Fruit fly (Drosophila melanogaster): Measurements from ENCODE around the gene yata.
A peak's percentile ranks its signal among the peaks of the same experiment; 100 is the strongest.

yata gene

DNA sequence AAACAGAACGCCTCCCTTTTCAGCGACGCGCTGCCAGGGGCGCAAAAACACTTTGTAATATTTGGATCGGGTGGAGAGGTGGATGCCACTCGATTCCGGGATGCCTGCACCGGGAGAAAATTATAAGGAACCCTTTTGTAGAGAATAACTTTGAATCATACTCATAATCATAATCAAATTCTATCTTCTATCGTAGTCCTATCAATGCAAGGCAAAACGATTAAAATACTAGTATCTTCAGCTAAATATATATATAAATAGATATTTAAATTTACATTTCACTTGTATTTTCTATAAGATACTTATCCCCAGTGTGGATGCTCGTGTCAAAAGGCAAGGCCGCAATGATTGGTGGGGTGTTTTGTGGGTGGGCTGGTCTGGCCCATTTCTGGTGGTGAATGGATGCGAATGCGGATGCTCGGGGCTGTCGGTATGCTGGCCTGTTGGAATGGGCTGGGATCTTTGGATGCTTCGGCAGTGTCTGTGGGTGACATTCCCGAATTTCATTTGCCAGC is 43.2 kb upstream of the yata start:
- TF ChIP-seq foxo (GFP tag; optimal IDR thresholded peaks at IDR 0.05) (peak in 1 of 2 experiments; percentile 6), N (GFP tag; optimal IDR thresholded peaks at IDR 0.05) (no peak)

DNA sequence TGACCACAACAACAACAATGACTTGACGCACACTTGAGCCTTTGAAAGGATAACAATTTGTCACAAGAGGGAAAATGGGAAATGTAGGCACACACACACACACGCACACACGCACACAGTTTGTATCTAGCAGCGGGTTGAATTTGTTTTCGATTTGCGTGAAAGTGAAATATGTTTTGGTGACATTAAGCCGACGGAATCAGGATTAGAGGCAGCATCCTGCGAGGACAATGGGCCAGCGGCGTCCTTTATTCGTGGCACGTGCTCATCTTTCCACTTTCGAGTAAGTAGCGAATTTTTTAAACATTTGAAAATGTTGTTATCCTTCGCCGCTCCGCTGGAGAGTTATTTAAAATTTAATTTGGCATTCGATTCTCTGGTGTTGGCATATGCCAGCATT is 41.8 kb upstream of the yata start:
- TF ChIP-seq pan (optimal IDR thresholded peaks at IDR 0.05) (no peak), Hr78 (GFP tag; optimal IDR thresholded peaks at IDR 0.05) (no peak), psq (GFP tag; optimal IDR thresholded peaks at IDR 0.05) (no peak), lola (GFP tag; optimal IDR thresholded peaks at IDR 0.05) (no peak), dsf (GFP tag; optimal IDR thresholded peaks at IDR 0.05; ENCODE audit: borderline replicate concordance) (no peak), CG9705 (GFP tag; optimal IDR thresholded peaks at IDR 0.05) (no peak), jim (GFP tag; optimal IDR thresholded peaks at IDR 0.05) (no peak), CrebA (GFP tag; optimal IDR thresholded peaks at IDR 0.05; ENCODE audit: borderline replicate concordance) (no peak), ey (GFP tag; optimal IDR thresholded peaks at IDR 0.05) (no peak), Vsx2 (GFP tag; optimal IDR thresholded peaks at IDR 0.05; ENCODE audit: partially characterized antibody) (no peak), CG32264 (GFP tag; optimal IDR thresholded peaks at IDR 0.05) (no peak), Hnf4 (GFP tag; optimal IDR thresholded peaks at IDR 0.05) (no peak), h (GFP tag; optimal IDR thresholded peaks at IDR 0.05) (no peak), Mio (GFP tag; optimal IDR thresholded peaks at IDR 0.05) (no peak)

DNA sequence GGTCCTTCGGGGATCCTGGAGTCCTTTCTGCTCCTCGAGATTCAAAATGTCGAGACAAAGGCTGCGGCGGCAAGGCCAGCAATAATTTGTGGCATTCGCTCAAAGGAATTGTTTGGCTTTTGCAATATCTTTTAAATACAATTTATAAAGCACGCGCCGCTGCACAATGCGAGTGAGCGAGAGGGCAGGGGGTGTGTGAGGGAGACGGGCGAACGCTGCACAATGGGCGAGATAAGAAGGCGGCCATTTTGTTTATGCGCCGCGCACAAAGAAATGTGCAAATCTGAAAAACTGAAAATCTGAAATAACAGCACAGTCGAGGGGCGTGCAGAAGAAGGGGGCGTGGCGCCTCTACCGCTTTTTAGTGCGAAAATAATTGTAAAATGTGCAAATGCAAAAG is 40.7 kb upstream of the yata start:
- no peak for TF ChIP-seq Rel (GFP tag; optimal IDR thresholded peaks at IDR 0.05)
- TF ChIP-seq Rel (tag; optimal IDR thresholded peaks at IDR 0.05), result no peak
- TF ChIP-seq Hr78 (GFP tag; optimal IDR thresholded peaks at IDR 0.05), result no peak
- no peak for TF ChIP-seq GATAd (GFP tag; optimal IDR thresholded peaks at IDR 0.05)
- no peak for TF ChIP-seq Sp1 (GFP tag; optimal IDR thresholded peaks at IDR 0.05)
- no peak for TF ChIP-seq N (GFP tag; optimal IDR thresholded peaks at IDR 0.05)
- no peak for TF ChIP-seq dsf (GFP tag; optimal IDR thresholded peaks at IDR 0.05; ENCODE audit: borderline replicate concordance)
- TF ChIP-seq sv (GFP tag; optimal IDR thresholded peaks at IDR 0.05), result no peak
- no peak for TF ChIP-seq pan (optimal IDR thresholded peaks at IDR 0.05)
- no peak for TF ChIP-seq Myc (optimal IDR thresholded peaks at IDR 0.05)
- TF ChIP-seq ey (GFP tag; optimal IDR thresholded peaks at IDR 0.05), result no peak
- TF ChIP-seq br (GFP tag; optimal IDR thresholded peaks at IDR 0.05), result no peak
- no peak for TF ChIP-seq fru (GFP tag; optimal IDR thresholded peaks at IDR 0.05)
- no peak for TF ChIP-seq HLH106 (tag; optimal IDR thresholded peaks at IDR 0.05)
- no peak for TF ChIP-seq Hnf4 (GFP tag; optimal IDR thresholded peaks at IDR 0.05)
- TF ChIP-seq CG32264 (GFP tag; optimal IDR thresholded peaks at IDR 0.05), result no peak
- TF ChIP-seq jim (GFP tag; optimal IDR thresholded peaks at IDR 0.05), result no peak
- no peak for TF ChIP-seq Mio (GFP tag; optimal IDR thresholded peaks at IDR 0.05)

DNA sequence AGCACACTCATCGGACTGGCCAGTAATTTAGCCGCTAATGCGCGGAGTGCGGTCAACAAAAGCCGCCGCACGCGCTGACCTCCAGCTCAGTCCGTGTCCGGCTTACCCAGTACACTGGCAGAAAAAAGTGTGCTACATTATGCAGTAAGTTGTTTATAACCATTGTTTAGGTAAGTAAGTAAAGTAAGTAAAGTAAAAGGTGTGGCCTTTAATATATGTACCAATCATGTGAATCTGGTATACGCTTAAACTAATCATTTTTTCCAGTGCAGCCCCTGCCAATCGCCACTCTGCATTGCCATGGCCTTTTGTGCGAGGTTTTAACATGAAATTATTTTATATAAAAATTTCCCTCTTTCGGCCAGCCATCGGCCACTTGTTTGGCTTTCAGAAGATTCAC is 37.6 kb upstream of the yata start:
- TF ChIP-seq fru (GFP tag; optimal IDR thresholded peaks at IDR 0.05), result no peak
- TF ChIP-seq tai (GFP tag; optimal IDR thresholded peaks at IDR 0.05), result no peak
- TF ChIP-seq Hr83 (GFP tag; optimal IDR thresholded peaks at IDR 0.05; ENCODE audit: poor library complexity, severe bottlenecking), result no peak
- no peak for TF ChIP-seq jim (GFP tag; optimal IDR thresholded peaks at IDR 0.05)
- TF ChIP-seq psq (GFP tag; optimal IDR thresholded peaks at IDR 0.05), result no peak

DNA sequence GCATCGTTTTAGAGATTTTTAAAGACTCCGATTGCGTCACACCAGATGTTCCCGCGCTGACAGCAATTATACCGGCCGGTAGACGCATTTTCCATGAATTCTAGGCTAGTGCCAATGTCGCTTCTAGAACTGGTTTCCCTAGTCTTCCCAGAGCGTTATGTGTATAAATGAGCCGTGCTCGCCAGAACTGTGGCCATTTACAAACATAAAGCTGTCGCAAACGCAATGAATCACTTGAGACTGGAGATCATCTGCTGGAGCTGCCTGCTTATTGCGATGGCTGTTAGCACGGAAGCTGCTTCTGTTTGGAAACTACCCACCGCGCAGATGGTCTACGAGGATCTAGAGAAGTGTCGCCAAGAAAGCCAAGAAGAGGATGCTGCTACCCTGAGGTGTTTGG is 34.7 kb upstream of the yata start, which contains the start of gene Obp99d:
Gene Obp99d, plus strand, starts transcription at position 192 of the 400 bp plus-strand sequence.
- TF ChIP-seq N (GFP tag; optimal IDR thresholded peaks at IDR 0.05) (no peak), Hnf4 (GFP tag; optimal IDR thresholded peaks at IDR 0.05) (no peak), Hr83 (GFP tag; optimal IDR thresholded peaks at IDR 0.05; ENCODE audit: poor library complexity, severe bottlenecking) (no peak), fru (GFP tag; optimal IDR thresholded peaks at IDR 0.05) (no peak), Hr78 (GFP tag; optimal IDR thresholded peaks at IDR 0.05) (no peak), psq (GFP tag; optimal IDR thresholded peaks at IDR 0.05) (no peak), CG32264 (GFP tag; optimal IDR thresholded peaks at IDR 0.05) (no peak), HLH106 (tag; optimal IDR thresholded peaks at IDR 0.05) (no peak)

DNA sequence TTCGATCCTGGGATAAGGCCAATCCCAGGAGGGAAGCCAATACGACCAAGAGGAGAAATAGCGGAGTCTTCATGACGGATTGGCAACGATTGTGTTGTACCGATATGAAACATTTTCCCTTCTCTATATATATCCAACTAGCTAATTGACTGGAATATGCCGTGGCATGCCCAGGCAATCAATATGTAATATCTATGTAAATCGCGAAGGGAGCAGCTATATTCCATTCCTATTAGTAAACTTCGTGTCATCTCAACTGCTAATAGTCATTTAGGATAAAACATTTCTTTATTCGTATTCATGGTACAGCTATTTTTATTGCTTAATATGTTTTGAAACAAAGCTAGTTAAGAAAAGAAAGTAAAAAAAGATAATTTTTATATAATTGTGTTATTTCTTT is 33.7 kb upstream of the yata start, which contains the start of gene Dup99B:
Gene Dup99B, minus strand, starts transcription at position 101 of the 400 bp plus-strand sequence.
- TF ChIP-seq Hr78 (GFP tag; optimal IDR thresholded peaks at IDR 0.05), result no peak
- TF ChIP-seq GATAd (GFP tag; optimal IDR thresholded peaks at IDR 0.05), result no peak
- no peak for TF ChIP-seq Jra (GFP tag; optimal IDR thresholded peaks at IDR 0.05)
- TF ChIP-seq OdsH (GFP tag; optimal IDR thresholded peaks at IDR 0.05), result no peak
- TF ChIP-seq woc (GFP tag; optimal IDR thresholded peaks at IDR 0.05), result no peak
- no peak for TF ChIP-seq Dfd (GFP tag; optimal IDR thresholded peaks at IDR 0.05)
- TF ChIP-seq Mio (GFP tag; optimal IDR thresholded peaks at IDR 0.05), result no peak
- no peak for TF ChIP-seq Rel (GFP tag; optimal IDR thresholded peaks at IDR 0.05)
- TF ChIP-seq Rel (tag; optimal IDR thresholded peaks at IDR 0.05), result no peak
- TF ChIP-seq Vsx2 (GFP tag; optimal IDR thresholded peaks at IDR 0.05; ENCODE audit: partially characterized antibody), result no peak
- TF ChIP-seq Abd-B (GFP tag; optimal IDR thresholded peaks at IDR 0.05), result no peak
- TF ChIP-seq h (GFP tag; optimal IDR thresholded peaks at IDR 0.05), result no peak
- no peak for TF ChIP-seq Hnf4 (GFP tag; optimal IDR thresholded peaks at IDR 0.05)
- no peak for TF ChIP-seq rgr (GFP tag; optimal IDR thresholded peaks at IDR 0.05)
- TF ChIP-seq N (GFP tag; optimal IDR thresholded peaks at IDR 0.05), result no peak
- TF ChIP-seq HLH106 (tag; optimal IDR thresholded peaks at IDR 0.05), result no peak
- no peak for TF ChIP-seq Myc (optimal IDR thresholded peaks at IDR 0.05)
- TF ChIP-seq brk (GFP tag; optimal IDR thresholded peaks at IDR 0.05), result no peak

All from whole organism, wandering third instar larva.